Fruit fly (Drosophila melanogaster) whole organism, embryonic: ENCODE measurements around the gene Ac13E.

ENCODE experiments used
- Atf-2 ChIP-seq: fragments of 200-800 bp; sonication (Bioruptor generic); optimal IDR thresholded peaks from 2 replicates; lab custom pipeline; 2016; ENCODE audit warnings: missing biosample characterization, missing genetic modification characterization
- C15 ChIP-seq: fragments of 200-800 bp; sonication (Bioruptor generic); IDR thresholded peaks from 3 replicates; pipeline ENCODE4 v1.3.6; 2022; ENCODE audit warnings: missing biosample characterization, missing genetic modification characterization
- CG10209 ChIP-seq: fragments of 200-800 bp; sonication (Bioruptor generic); optimal IDR thresholded peaks from 3 replicates; lab custom pipeline; 2017; ENCODE audit warnings: missing biosample characterization, mild to moderate bottlenecking, missing genetic modification characterization, missing genetic modification reagents
- CG12744 ChIP-seq: fragments of 200-800 bp; sonication (Bioruptor generic); optimal IDR thresholded peaks from 2 replicates; lab custom pipeline; 2016; ENCODE audit warnings: missing biosample characterization, missing genetic modification characterization
- CG14441 ChIP-seq: fragments of 200-800 bp; sonication (Bioruptor generic); IDR thresholded peaks from 2 replicates; pipeline ENCODE4 v1.3.6; 2022; ENCODE audit warnings: missing biosample characterization, missing genetic modification characterization
- CG15601 ChIP-seq: fragments of 200-800 bp; sonication (Bioruptor generic); optimal IDR thresholded peaks from 3 replicates; lab custom pipeline; 2019; ENCODE audit warnings: missing biosample characterization, mild to moderate bottlenecking, missing genetic modification characterization, moderate library complexity
- CG1603 ChIP-seq: fragments of 200-800 bp; sonication (Bioruptor generic); optimal IDR thresholded peaks from 2 replicates; lab custom pipeline; 2019; ENCODE audit warnings: missing biosample characterization, mild to moderate bottlenecking, missing genetic modification characterization, moderate library complexity
- CG17361 ChIP-seq: fragments of 200-800 bp; sonication (Bioruptor generic); IDR thresholded peaks from 3 replicates; pipeline ENCODE4 v1.3.6; 2022; ENCODE audit warnings: missing biosample characterization, missing genetic modification characterization
- CG17802 ChIP-seq: fragments of 200-800 bp; sonication (Bioruptor generic); optimal IDR thresholded peaks from 2 replicates; lab custom pipeline; 2018; ENCODE audit warnings: missing biosample characterization, mild to moderate bottlenecking, missing genetic modification characterization, moderate library complexity
- CG30020 ChIP-seq: fragments of 200-800 bp; optimal IDR thresholded peaks from 2 replicates; lab custom pipeline; 2019; ENCODE audit warnings: missing biosample characterization, mild to moderate bottlenecking, missing genetic modification characterization, moderate library complexity
- CG30403 ChIP-seq: fragments of 200-800 bp; sonication (Bioruptor generic); optimal IDR thresholded peaks from 3 replicates; lab custom pipeline; 2016; ENCODE audit warnings: missing biosample characterization, missing genetic modification characterization
- CG6254 ChIP-seq: fragments of 200-800 bp; sonication (Bioruptor generic); optimal IDR thresholded peaks from 3 replicates; lab custom pipeline; 2017; ENCODE audit warnings: mild to moderate bottlenecking, missing biosample characterization, missing genetic modification reagents, missing genetic modification characterization
- CG7786 ChIP-seq: fragments of 200-800 bp; sonication (Bioruptor generic); optimal IDR thresholded peaks from 2 replicates; lab custom pipeline; 2016; ENCODE audit warnings: missing biosample characterization, missing genetic modification characterization
- Fer3 ChIP-seq: fragments of 200-800 bp; sonication (Bioruptor generic); optimal IDR thresholded peaks from 2 replicates; lab custom pipeline; 2018; ENCODE audit warnings: missing biosample characterization, mild to moderate bottlenecking, missing genetic modification characterization, moderate library complexity
- HLH54F ChIP-seq: fragments of 200-800 bp; sonication (Bioruptor generic); optimal IDR thresholded peaks from 3 replicates; lab custom pipeline; 2016; ENCODE audit warnings: missing biosample characterization, missing genetic modification characterization
- Hr3 ChIP-seq: fragments of 200-800 bp; sonication (Bioruptor generic); optimal IDR thresholded peaks from 3 replicates; lab custom pipeline; 2016; ENCODE audit warnings: missing biosample characterization, missing genetic modification characterization
- Hr39 ChIP-seq: fragments of >200 bp; optimal IDR thresholded peaks from 2 replicates; lab custom pipeline; 2017
- Mad ChIP-seq: fragments of 200-800 bp; sonication (Bioruptor generic); optimal IDR thresholded peaks from 2 replicates; lab custom pipeline; 2016; ENCODE audit warnings: missing biosample characterization, missing genetic modification characterization
- Myb ChIP-seq: fragments of 200-800 bp; sonication (Bioruptor generic); optimal IDR thresholded peaks from 2 replicates; lab custom pipeline; 2016; ENCODE audit warnings: missing biosample characterization, missing genetic modification characterization
- NK7.1 ChIP-seq: fragments of 200-800 bp; sonication (Bioruptor generic); optimal IDR thresholded peaks from 3 replicates; lab custom pipeline; 2016; ENCODE audit warnings: missing biosample characterization, missing genetic modification characterization
- Vsx1 ChIP-seq: fragments of 200-800 bp; sonication (Bioruptor generic); optimal IDR thresholded peaks from 2 replicates; lab custom pipeline; 2017; ENCODE audit warnings: missing biosample characterization, mild to moderate bottlenecking, missing genetic modification characterization, missing genetic modification reagents
- bigmax ChIP-seq: fragments of 200-800 bp; sonication (Bioruptor generic); optimal IDR thresholded peaks from 2 replicates; lab custom pipeline; 2018; ENCODE audit warnings: missing biosample characterization, mild to moderate bottlenecking, missing genetic modification characterization
- dimm ChIP-seq: fragments of 200-800 bp; sonication (Bioruptor generic); IDR thresholded peaks from 2 replicates; pipeline ENCODE4 v1.3.6; 2022; ENCODE audit warnings: missing biosample characterization, missing genetic modification characterization
- dm ChIP-seq: fragments of 200-800 bp; sonication (Bioruptor generic); optimal IDR thresholded peaks from 3 replicates; lab custom pipeline; 2016; ENCODE audit warnings: missing biosample characterization, missing genetic modification characterization
- dmrt99B ChIP-seq: fragments of 200-800 bp; sonication (Bioruptor generic); optimal IDR thresholded peaks from 2 replicates; lab custom pipeline; 2018; ENCODE audit warnings: missing biosample characterization, mild to moderate bottlenecking, missing genetic modification characterization, moderate library complexity
- fd96Cb ChIP-seq: fragments of 200-800 bp; sonication (Bioruptor generic); optimal IDR thresholded peaks from 2 replicates; lab custom pipeline; 2018; ENCODE audit warnings: missing biosample characterization, mild to moderate bottlenecking, missing genetic modification characterization, moderate library complexity
- gem ChIP-seq: fragments of 200-800 bp; sonication (Bioruptor generic); optimal IDR thresholded peaks from 2 replicates; lab custom pipeline; 2019; ENCODE audit warnings: missing biosample characterization, mild to moderate bottlenecking, missing genetic modification characterization, moderate library complexity
- h ChIP-seq: fragments of >200 bp; optimal IDR thresholded peaks from 2 replicates; lab custom pipeline; 2017
- hb ChIP-seq: fragments of 200-800 bp; sonication (Bioruptor generic); IDR thresholded peaks from 3 replicates; pipeline ENCODE4 v1.3.6; 2022; ENCODE audit warnings: missing biosample characterization, missing genetic modification characterization; ENCODE audit not compliant: partially characterized antibody
- her ChIP-seq: fragments of 200-800 bp; sonication (Bioruptor generic); optimal IDR thresholded peaks from 2 replicates; lab custom pipeline; 2016; ENCODE audit warnings: missing biosample characterization, missing genetic modification characterization
- ind ChIP-seq: fragments of 200-800 bp; sonication (Bioruptor generic); optimal IDR thresholded peaks from 3 replicates; lab custom pipeline; 2016; ENCODE audit warnings: missing biosample characterization, missing genetic modification characterization
- inv ChIP-seq: fragments of 200-800 bp; sonication (Bioruptor generic); IDR thresholded peaks from 2 replicates; pipeline ENCODE4 v1.3.6; 2022; ENCODE audit warnings: missing biosample characterization, missing genetic modification characterization; ENCODE audit not compliant: partially characterized antibody
- jumu ChIP-seq: fragments of 200-800 bp; sonication (Bioruptor generic); optimal IDR thresholded peaks from 3 replicates; lab custom pipeline; 2016; ENCODE audit warnings: missing biosample characterization, missing genetic modification characterization
- kah ChIP-seq: fragments of 200-800 bp; sonication (Bioruptor generic); optimal IDR thresholded peaks from 2 replicates; lab custom pipeline; 2018; ENCODE audit warnings: missing biosample characterization, mild to moderate bottlenecking, missing genetic modification characterization
- kay ChIP-seq: fragments of 200-800 bp; sonication (Bioruptor generic); optimal IDR thresholded peaks from 2 replicates; lab custom pipeline; 2016; ENCODE audit warnings: missing biosample characterization, missing genetic modification characterization
- lab ChIP-seq: fragments of 200-800 bp; sonication (Bioruptor generic); optimal IDR thresholded peaks from 3 replicates; lab custom pipeline; 2017; ENCODE audit warnings: missing biosample characterization, missing genetic modification characterization, mild to moderate bottlenecking, moderate library complexity, missing genetic modification reagents
- maf-S ChIP-seq: fragments of 200-800 bp; sonication (Bioruptor generic); optimal IDR thresholded peaks from 2 replicates; lab custom pipeline; 2016; ENCODE audit warnings: missing biosample characterization, missing genetic modification characterization
- mld ChIP-seq: fragments of 200-800 bp; sonication (Bioruptor generic); IDR thresholded peaks from 3 replicates; pipeline ENCODE4 v1.3.6; 2022; ENCODE audit warnings: missing biosample characterization, missing genetic modification characterization; ENCODE audit not compliant: partially characterized antibody
- pan ChIP-seq, 4 experiments: fragments of >200 bp in 3 of 4; fragments of 200-800 bp in 1 of 4; sonication (Bioruptor generic) in 1 of 4; optimal IDR thresholded peaks in 3 of 4; IDR thresholded peaks in 1 of 4; 2 replicates each; pipeline versions ENCODE4 v1.3.6 to Lab custom; 2017 to 2022; ENCODE audit warnings: missing biosample characterization in 2 of 4, missing genetic modification characterization in 2 of 4, mixed read lengths in 1 of 4
- phol ChIP-seq: fragments of 200-800 bp; sonication (Bioruptor generic); optimal IDR thresholded peaks from 3 replicates; lab custom pipeline; 2018; ENCODE audit warnings: missing biosample characterization, mild to moderate bottlenecking, missing genetic modification characterization, moderate library complexity
- seq ChIP-seq: fragments of 200-800 bp; sonication (Bioruptor generic); IDR thresholded peaks from 2 replicates; pipeline ENCODE4 v1.3.6; 2022; ENCODE audit warnings: missing biosample characterization, missing genetic modification characterization
- sisA ChIP-seq: fragments of 200-800 bp; sonication (Bioruptor generic); IDR thresholded peaks from 2 replicates; pipeline ENCODE4 v1.3.6; 2022; ENCODE audit warnings: missing biosample characterization, missing genetic modification characterization
- slbo ChIP-seq: fragments of 200-800 bp; sonication (Bioruptor generic); IDR thresholded peaks from 2 replicates; pipeline ENCODE4 v1.3.6; 2022; ENCODE audit warnings: missing biosample characterization, missing genetic modification characterization
- stwl ChIP-seq: fragments of 200-800 bp; sonication (Bioruptor generic); optimal IDR thresholded peaks from 3 replicates; lab custom pipeline; 2018; ENCODE audit warnings: missing biosample characterization, mild to moderate bottlenecking, missing genetic modification characterization, moderate library complexity
- trem ChIP-seq: fragments of 200-800 bp; optimal IDR thresholded peaks from 3 replicates; lab custom pipeline; 2019; ENCODE audit warnings: missing biosample characterization, mild to moderate bottlenecking, missing genetic modification characterization, moderate library complexity
- unc-4 ChIP-seq: fragments of 200-800 bp; sonication (Bioruptor generic); IDR thresholded peaks from 2 replicates; pipeline ENCODE4 v1.3.6; 2022; ENCODE audit warnings: missing biosample characterization, missing genetic modification characterization; ENCODE audit not compliant: partially characterized antibody
- unpg ChIP-seq: fragments of 200-800 bp; sonication (Bioruptor generic); optimal IDR thresholded peaks from 3 replicates; lab custom pipeline; 2018; ENCODE audit warnings: missing biosample characterization, mild to moderate bottlenecking, missing genetic modification characterization, moderate library complexity
- vfl ChIP-seq: fragments of 200-800 bp; sonication (Bioruptor generic); optimal IDR thresholded peaks from 2 replicates; lab custom pipeline; 2016; ENCODE audit warnings: missing biosample characterization, missing genetic modification characterization
- wek ChIP-seq: fragments of 200-800 bp; sonication (Bioruptor generic); optimal IDR thresholded peaks from 3 replicates; lab custom pipeline; 2018; ENCODE audit warnings: missing biosample characterization, mild to moderate bottlenecking, missing genetic modification characterization, moderate library complexity
- zfh2 ChIP-seq: fragments of 200-800 bp; sonication (Bioruptor generic); optimal IDR thresholded peaks from 2 replicates; lab custom pipeline; 2016; ENCODE audit warnings: missing biosample characterization, missing genetic modification characterization

Gene Ac13E

dm6 chrX:15593477-15594229 lies 39.6 kb upstream of the Ac13E start, which contains the start of gene Chsy (continued):
- TF ChIP-seq unpg (GFP tag; lab: Kevin White, UChicago) (no peak), sisA (no peak), NK7.1 (GFP tag; lab: Kevin White, UChicago) (no peak), hb (GFP tag; lab: Robert Waterston, UW) (no peak), fd96Cb (tag; lab: Kevin White, UChicago) (no peak), Vsx1 (GFP tag; lab: Kevin White, UChicago) (no peak), CG12744 (GFP tag; lab: Kevin White, UChicago) (no peak), maf-S (GFP tag; lab: Kevin White, UChicago) (no peak), Myb (GFP tag; lab: Kevin White, UChicago) (no peak), seq (GFP tag; lab: Robert Waterston, UW) (no peak; the same call in 1 of the 2 replicates), her (no peak), dmrt99B (tag; lab: Kevin White, UChicago) (peak; percentile 4), Atf-2 (GFP tag; lab: Kevin White, UChicago) (no peak), trem (tag; lab: Kevin White, UChicago) (no peak), inv (no peak), mld (GFP tag; lab: Robert Waterston, UW) (no peak), CG30403 (GFP tag; lab: Kevin White, UChicago) (no peak), CG17802 (no peak), CG1603 (tag; lab: Kevin White, UChicago) (no peak), phol (tag; lab: Kevin White, UChicago) (peak; percentile 12), vfl (GFP tag; lab: Kevin White, UChicago) (no peak), stwl (tag; lab: Kevin White, UChicago) (no peak), Fer3 (tag; lab: Kevin White, UChicago) (no peak), HLH54F (no peak), slbo (peak; percentile 64), CG10209 (GFP tag; lab: Kevin White, UChicago) (no peak), dimm (GFP tag; lab: Robert Waterston, UW) (no peak), h (lab: Kevin White, UChicago) (no peak), wek (GFP tag; lab: Kevin White, UChicago) (no peak), bigmax (GFP tag; lab: Kevin White, UChicago) (no peak), kah (no peak), ind (GFP tag; lab: Kevin White, UChicago) (no peak), CG14441 (no peak), jumu (GFP tag; lab: Kevin White, UChicago) (no peak), dm (GFP tag; lab: Kevin White, UChicago) (no peak), CG17361 (GFP tag; lab: Robert Waterston, UW) (peak; percentile 53; the same call in 2 of the 3 replicates), kay (no peak), Hr3 (no peak), CG6254 (GFP tag; lab: Kevin White, UChicago) (no peak), CG30020 (tag; lab: Kevin White, UChicago) (no peak), lab (GFP tag; lab: Kevin White, UChicago) (peak; percentile 15), C15 (GFP tag; lab: Robert Waterston, UW) (no peak), Hr39 (lab: Kevin White, UChicago) (no peak), gem (tag; lab: Kevin White, UChicago) (peak; percentile 52), pan (optimal IDR thresholded peaks at IDR 0.05; lab: Kevin White, UChicago) (no peak), pan (GFP tag; optimal IDR thresholded peaks at IDR 0.05 in 1 of 2, IDR thresholded peaks at IDR 0.05 in 1 of 2) (peak in 1 of 2 experiments; percentile 15), CG7786 (GFP tag; lab: Kevin White, UChicago) (no peak), unc-4 (GFP tag; lab: Robert Waterston, UW) (no peak), zfh2 (GFP tag; lab: Kevin White, UChicago) (no peak), CG15601 (tag; lab: Kevin White, UChicago) (no peak), Mad (no peak)
